Worm (Caenorhabditis elegans): ENCODE results near the gene F44E5.15.

F44E5.15 gene

ce11 chrII:11728545-11729105, 43.8 kb upstream of the F44E5.15 start, which contains the start of gene alh-8 (continued):
- TF ChIP-seq cebp-2 (GFP tag; IDR thresholded peaks at IDR 0.05) (no peak), ztf-18 (tag; optimal IDR thresholded peaks at IDR 0.05) (peak; percentile 10), tlf-1 (GFP tag; optimal IDR thresholded peaks at IDR 0.05) (peak; percentile 65), Y53G8AR.9 (GFP tag; conservative IDR thresholded peaks at IDR 0.05) (peak; percentile 33; the same call in 1 of the 2 replicates), mxl-1 (tag; optimal IDR thresholded peaks at IDR 0.05) (no peak), pbrm-1 (GFP tag; IDR thresholded peaks at IDR 0.05) (0 out of 2 replicates have a peak, but pooled peaks have one; percentile 9), mcd-1 (GFP tag; IDR thresholded peaks at IDR 0.05) (peak; percentile 62), ets-4 (GFP tag; optimal IDR thresholded peaks at IDR 0.05) (no peak), K11D2.4 (GFP tag; IDR thresholded peaks at IDR 0.05) (no peak), hrde-1 (tag; optimal IDR thresholded peaks at IDR 0.05; ENCODE audit: borderline replicate concordance) (no peak), fkh-3 (tag; optimal IDR thresholded peaks at IDR 0.05) (no peak), ceh-100 (GFP tag; IDR thresholded peaks at IDR 0.05) (no peak), xnd-1 (tag; optimal IDR thresholded peaks at IDR 0.05) (no peak), lin-54 (GFP tag; optimal IDR thresholded peaks at IDR 0.05) (peak; percentile 33), B0019.2 (GFP tag; conservative IDR thresholded peaks at IDR 0.05) (no peak), Y67H2A.10 (GFP tag; conservative IDR thresholded peaks at IDR 0.05) (no peak), lag-1 (GFP tag; IDR thresholded peaks at IDR 0.05) (no peak), chd-7 (tag; optimal IDR thresholded peaks at IDR 0.05) (no peak), zfh-2 (GFP tag; conservative IDR thresholded peaks at IDR 0.05) (no peak), pha-4 (tag; optimal IDR thresholded peaks at IDR 0.05) (no peak), Y79H2A.3 (GFP tag; conservative IDR thresholded peaks at IDR 0.05) (no peak), hsf-1 (GFP tag; IDR thresholded peaks at IDR 0.05) (no peak; the same call in 1 of the 2 replicates), nhr-80 (tag; optimal IDR thresholded peaks at IDR 0.05) (peak; percentile 88), madf-6 (GFP tag; IDR thresholded peaks at IDR 0.05) (no peak; the same call in 1 of the 2 replicates), unc-130 (GFP tag; optimal IDR thresholded peaks at IDR 0.05) (no peak), B0261.1 (tag; optimal IDR thresholded peaks at IDR 0.05) (no peak), let-526 (GFP tag; IDR thresholded peaks at IDR 0.05) (no peak), nfya-2 (GFP tag; IDR thresholded peaks at IDR 0.05) (no peak), ZK185.1 (tag; optimal IDR thresholded peaks at IDR 0.05; ENCODE audit: poor library complexity, severe bottlenecking) (peak; percentile 40), ztf-22 (GFP tag; optimal IDR thresholded peaks at IDR 0.05) (peak; percentile 29), hmg-20 (GFP tag; IDR thresholded peaks at IDR 0.05) (no peak), die-1 (tag; optimal IDR thresholded peaks at IDR 0.05) (peak; percentile 42), athp-1 (tag; optimal IDR thresholded peaks at IDR 0.05) (peak; percentile 5), sptf-2 (GFP tag; optimal IDR thresholded peaks at IDR 0.05) (no peak), hlh-12 (tag; optimal IDR thresholded peaks at IDR 0.05) (no peak), lir-1 (GFP tag; conservative IDR thresholded peaks at IDR 0.05) (0 out of 2 replicates have a peak, but pooled peaks have one; percentile 30), K12H6.12 (tag; optimal IDR thresholded peaks at IDR 0.05) (peak; percentile 43), tbx-9 (tag; optimal IDR thresholded peaks at IDR 0.05; ENCODE audit: borderline replicate concordance) (no peak), F57A8.1 (GFP tag; optimal IDR thresholded peaks at IDR 0.05) (no peak), T26A5.8 (tag; optimal IDR thresholded peaks at IDR 0.05) (no peak), dpl-1 (GFP tag; optimal IDR thresholded peaks at IDR 0.05) (no peak), unc-62 (GFP tag; optimal IDR thresholded peaks at IDR 0.05) (no peak), madf-10 (tag; optimal IDR thresholded peaks at IDR 0.05) (peak; percentile 22), attf-5 (GFP tag; optimal IDR thresholded peaks at IDR 0.05) (peak; percentile 48), egrh-3 (GFP tag; IDR thresholded peaks at IDR 0.05) (no peak), ceh-58 (GFP tag; IDR thresholded peaks at IDR 0.05) (no peak), cebp-1 (GFP tag; IDR thresholded peaks at IDR 0.05) (no peak; the same call in 1 of the 2 replicates), cebp-1 (tag; optimal IDR thresholded peaks at IDR 0.05) (peak; percentile 61), F10E7.11 (tag; optimal IDR thresholded peaks at IDR 0.05) (peak; percentile 51)
